Worm (Caenorhabditis elegans) whole organism, early embryonic: ENCODE data around the gene gpa-18.

Source experiments
- B0310.2 ChIP-seq: sonication (generic microtip); optimal IDR thresholded peaks from 2 replicates; lab custom pipeline; 2016; ENCODE audit warnings: mild to moderate bottlenecking, missing genetic modification characterization, missing compliant biosample characterization
- F13C5.2 ChIP-seq: sonication (generic microtip); optimal IDR thresholded peaks from 2 replicates; lab custom pipeline; 2017; ENCODE audit warnings: mild to moderate bottlenecking, missing genetic modification characterization, inconsistent platforms, missing compliant biosample characterization
- aly-1 ChIP-seq: sonication (generic microtip); optimal IDR thresholded peaks from 2 replicates; lab custom pipeline; 2016; ENCODE audit warnings: missing genetic modification characterization, missing compliant biosample characterization
- ama-1 ChIP-seq: fragments of 150-350 bp; optimal IDR thresholded peaks from 2 replicates; lab custom pipeline; 2014
- ceh-13 ChIP-seq: fragments of 200-800 bp; sonication (Bioruptor generic); optimal IDR thresholded peaks from 2 replicates; lab custom pipeline; 2018; ENCODE audit warnings: mild to moderate bottlenecking, missing genetic modification characterization, missing compliant biosample characterization
- ceh-36 ChIP-seq: sonication (generic microtip); optimal IDR thresholded peaks from 2 replicates; lab custom pipeline; 2016; ENCODE audit warnings: missing genetic modification characterization, inconsistent platforms, missing compliant biosample characterization
- ets-7 ChIP-seq: sonication (generic microtip); optimal IDR thresholded peaks from 2 replicates; lab custom pipeline; 2016; ENCODE audit warnings: missing genotype, missing genetic modification characterization, missing compliant biosample characterization
- flt-1 ChIP-seq: fragments of 200-800 bp; sonication (Bioruptor generic); IDR thresholded peaks from 2 replicates; pipeline ENCODE4 v1.3.6; 2022; ENCODE audit warnings: missing genetic modification characterization, missing compliant biosample characterization
- hmbx-1 ChIP-seq: sonication (generic microtip); optimal IDR thresholded peaks from 2 replicates; lab custom pipeline; 2016; ENCODE audit warnings: mild to moderate bottlenecking, missing genetic modification characterization, missing compliant biosample characterization
- hmg-4 ChIP-seq: fragments of 200-800 bp; sonication (Bioruptor generic); optimal IDR thresholded peaks from 2 replicates; lab custom pipeline; 2018; ENCODE audit warnings: mild to moderate bottlenecking, missing genetic modification characterization, missing compliant biosample characterization
- hnd-1 ChIP-seq: sonication (generic microtip); optimal IDR thresholded peaks from 2 replicates; lab custom pipeline; 2016; ENCODE audit warnings: missing genetic modification characterization, missing compliant biosample characterization
- pes-1 ChIP-seq: fragments of 200-800 bp; sonication (Bioruptor generic); IDR thresholded peaks from 2 replicates; pipeline ENCODE4 v1.3.6; 2022; ENCODE audit warnings: missing genetic modification reagents, missing genetic modification characterization, missing compliant biosample characterization
- scrt-1 ChIP-seq: fragments of 200-800 bp; sonication (Bioruptor generic); IDR thresholded peaks from 2 replicates; pipeline ENCODE4 v1.3.6; 2022; ENCODE audit warnings: missing genetic modification characterization, missing compliant biosample characterization
- sea-1 ChIP-seq: fragments of 200-800 bp; sonication (Bioruptor generic); conservative IDR thresholded peaks from 2 replicates; pipeline ENCODE4 v1.3.6; 2022; ENCODE audit warnings: missing genetic modification characterization, missing compliant biosample characterization
- tbx-11 ChIP-seq: fragments of 200-800 bp; sonication (Bioruptor generic); IDR thresholded peaks from 2 replicates; pipeline ENCODE4 v1.3.6; 2022; ENCODE audit warnings: missing genetic modification characterization, missing compliant biosample characterization
- tbx-37 ChIP-seq: fragments of 200-800 bp; sonication (Bioruptor generic); conservative IDR thresholded peaks from 2 replicates; pipeline ENCODE4 v1.3.6; 2022; ENCODE audit warnings: missing genetic modification reagents, missing genetic modification characterization, missing compliant biosample characterization
- tra-4 ChIP-seq: sonication (generic microtip); optimal IDR thresholded peaks from 2 replicates; lab custom pipeline; 2017; ENCODE audit warnings: missing genetic modification characterization, missing compliant biosample characterization

Gene gpa-18

DNA sequence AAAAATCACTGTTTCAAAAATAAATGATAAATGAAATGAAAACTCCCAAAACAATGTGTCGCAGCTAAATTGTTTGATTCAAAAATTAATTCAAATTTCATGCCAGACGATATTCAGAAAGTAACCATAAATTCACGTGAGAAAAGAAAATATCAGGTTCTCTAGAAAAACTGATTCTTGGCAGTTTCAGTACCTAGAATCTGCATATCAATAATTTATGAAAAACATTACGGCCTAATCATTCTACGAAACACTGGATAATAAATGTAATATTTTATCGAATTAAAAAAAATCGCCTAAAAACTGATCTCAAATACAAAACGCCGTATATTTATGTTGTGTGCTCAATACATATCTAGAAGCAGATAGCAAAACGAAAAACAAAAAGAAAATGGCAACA, 5.4 kb upstream of the gpa-18 start:
- TF ChIP-seq pes-1, result no peak
- TF ChIP-seq F13C5.2 (tag; lab: Kevin White, UChicago), result no peak
- TF ChIP-seq hmbx-1 (tag; lab: Kevin White, UChicago), result no peak
- no peak for TF ChIP-seq hnd-1
- no peak for TF ChIP-seq aly-1 (tag; lab: Kevin White, UChicago)
- no peak for TF ChIP-seq hmg-4 (GFP tag; lab: Kevin White, UChicago)
- TF ChIP-seq tra-4, result no peak
- no peak for TF ChIP-seq tbx-11
- TF ChIP-seq flt-1 (GFP tag; lab: Robert Waterston, UW), result no peak
- no peak for TF ChIP-seq B0310.2
- no peak for TF ChIP-seq tbx-37 (GFP tag; lab: Robert Waterston, UW)
- no peak for TF ChIP-seq ama-1 (lab: Kevin White, UChicago)

- TF ChIP-seq aly-1 (tag; lab: Kevin White, UChicago) (no peak), tra-4 (no peak), ets-7 (tag; lab: Kevin White, UChicago) (no peak), F13C5.2 (tag; lab: Kevin White, UChicago) (no peak), ceh-36 (no peak), B0310.2 (no peak), flt-1 (GFP tag; lab: Robert Waterston, UW) (no peak), hmg-4 (GFP tag; lab: Kevin White, UChicago) (no peak)
Observed at ce11 chrIV:5188051-5188450, 7.4 kb downstream of the gpa-18 start.

- TF ChIP-seq pes-1 (no peak), flt-1 (GFP tag; lab: Robert Waterston, UW) (no peak), sea-1 (GFP tag; lab: Robert Waterston, UW) (no peak), tra-4 (no peak), hnd-1 (no peak), tbx-37 (GFP tag; lab: Robert Waterston, UW) (no peak), aly-1 (tag; lab: Kevin White, UChicago) (no peak), hmg-4 (GFP tag; lab: Kevin White, UChicago) (no peak), F13C5.2 (tag; lab: Kevin White, UChicago) (no peak), ama-1 (lab: Kevin White, UChicago) (no peak), B0310.2 (no peak), tbx-11 (no peak), ets-7 (tag; lab: Kevin White, UChicago) (no peak), ceh-36 (no peak)
Observed at ce11 chrIV:5186480-5187205, 8.8 kb downstream of the gpa-18 start, which contains the start of the genes W03F8.6 and mtrf-1L. TSS of gene W03F8.6 (minus strand) at chrIV:5186580. TSS of gene mtrf-1L (plus strand) at chrIV:5187155.

- TF ChIP-seq ceh-13 (GFP tag; lab: Kevin White, UChicago) (no peak), tbx-11 (peak; percentile 63; the same call in 1 of the 2 replicates), tra-4 (peak; percentile 4), ama-1 (lab: Kevin White, UChicago) (peak; percentile 92), hmg-4 (GFP tag; lab: Kevin White, UChicago) (peak; percentile 49), tbx-37 (GFP tag; lab: Robert Waterston, UW) (no peak; the same call in 1 of the 2 replicates), sea-1 (GFP tag; lab: Robert Waterston, UW) (peak; percentile 67; the same call in 1 of the 2 replicates), F13C5.2 (tag; lab: Kevin White, UChicago) (peak; percentile 73), aly-1 (tag; lab: Kevin White, UChicago) (no peak), ets-7 (tag; lab: Kevin White, UChicago) (no peak), pes-1 (peak; percentile 70), flt-1 (GFP tag; lab: Robert Waterston, UW) (peak; percentile 62; the same call in 1 of the 2 replicates), hnd-1 (no peak), scrt-1 (GFP tag; lab: Robert Waterston, UW) (0 out of 2 replicates have a peak, but pooled peaks have one; percentile 30), hmbx-1 (tag; lab: Kevin White, UChicago) (peak; percentile 50), ceh-36 (peak; percentile 54), B0310.2 (peak; percentile 53)
Observed at ce11 chrIV:5183755-5184166, 11.7 kb downstream of the gpa-18 start, which contains the start of gene W03F8.4. TSS of gene W03F8.4 (plus strand) at chrIV:5184123.

- TF ChIP-seq aly-1 (tag; lab: Kevin White, UChicago) (no peak), F13C5.2 (tag; lab: Kevin White, UChicago) (no peak), sea-1 (GFP tag; lab: Robert Waterston, UW) (no peak), tbx-11 (no peak)
Observed at ce11 chrIV:5173032-5173431, 22.4 kb downstream of the gpa-18 start, which contains the start of gene lam-1. TSS of gene lam-1 (plus strand) at chrIV:5173332.

DNA sequence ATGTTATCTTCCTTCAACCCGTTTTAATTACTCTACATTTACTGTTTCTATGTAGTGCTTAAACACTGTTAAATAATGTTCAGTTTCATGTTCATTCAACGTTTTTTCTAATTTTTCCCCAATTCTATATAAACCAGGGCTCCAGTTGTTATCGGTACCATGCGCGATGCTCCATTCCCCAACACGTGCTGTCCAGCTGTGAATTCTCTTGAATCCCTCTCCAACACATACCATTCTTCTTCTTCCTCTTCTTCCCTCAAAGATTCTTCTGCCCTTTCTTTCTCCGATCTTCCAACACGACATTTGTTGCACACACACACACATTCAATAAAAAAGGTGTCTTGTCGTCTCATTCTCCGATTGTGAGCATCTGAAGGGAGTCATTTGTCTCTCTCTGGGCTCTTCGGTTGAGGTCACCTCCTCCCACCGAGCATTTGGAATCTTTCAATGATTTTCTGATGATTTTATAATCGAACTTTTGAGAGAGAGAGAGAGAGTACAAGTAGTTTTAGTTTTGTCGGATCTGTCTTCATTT, 23.4 kb downstream of the gpa-18 start:
- no peak for TF ChIP-seq ceh-13 (GFP tag; lab: Kevin White, UChicago)
- 0 out of 2 replicates have a peak, but pooled peaks have one; percentile 29 for TF ChIP-seq sea-1 (GFP tag; lab: Robert Waterston, UW)
- TF ChIP-seq flt-1 (GFP tag; lab: Robert Waterston, UW), result no peak
- no peak for TF ChIP-seq scrt-1 (GFP tag; lab: Robert Waterston, UW)

DNA sequence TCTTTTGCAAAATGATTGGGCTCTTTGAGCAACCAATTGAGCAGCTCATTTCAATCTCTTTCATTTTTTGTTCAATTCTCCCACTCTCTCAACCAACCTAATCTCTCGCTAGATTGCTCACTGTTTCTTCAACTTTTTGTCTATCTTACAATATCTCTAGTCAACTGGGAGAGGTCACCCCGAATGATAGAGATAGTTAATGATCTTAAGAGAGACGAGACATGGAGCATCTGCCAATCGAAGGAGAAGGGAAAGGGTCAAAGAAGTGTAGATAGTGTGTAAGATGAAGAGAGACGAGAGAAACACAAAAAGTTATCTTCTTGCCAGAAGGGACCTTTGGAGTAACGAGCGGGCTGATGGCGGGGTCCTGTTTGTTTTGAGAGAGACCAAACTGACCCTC, 26.1 kb downstream of the gpa-18 start:
- TF ChIP-seq hmg-4 (GFP tag; lab: Kevin White, UChicago) (peak; percentile 24), pes-1 (no peak)

ce11 chrIV:5166030-5166429, 29.4 kb downstream of the gpa-18 start, which contains the start of gene ptp-5.1:
TSS of gene ptp-5.1 (plus strand) at chrIV:5166330.
- TF ChIP-seq sea-1 (GFP tag; lab: Robert Waterston, UW) (no peak), scrt-1 (GFP tag; lab: Robert Waterston, UW) (no peak), hmbx-1 (tag; lab: Kevin White, UChicago) (no peak), ceh-36 (no peak), aly-1 (tag; lab: Kevin White, UChicago) (no peak), ama-1 (lab: Kevin White, UChicago) (no peak), ets-7 (tag; lab: Kevin White, UChicago) (no peak), hnd-1 (no peak), tbx-11 (no peak), hmg-4 (GFP tag; lab: Kevin White, UChicago) (no peak), flt-1 (GFP tag; lab: Robert Waterston, UW) (no peak), tbx-37 (GFP tag; lab: Robert Waterston, UW) (no peak), B0310.2 (no peak), tra-4 (no peak), ceh-13 (GFP tag; lab: Kevin White, UChicago) (no peak), F13C5.2 (tag; lab: Kevin White, UChicago) (no peak), pes-1 (no peak)
